Worm (Caenorhabditis elegans): ENCODE measurements around the gene C09G5.13.

C09G5.13 gene

ce11 chrII:10694713-10695112 lies 22.5 kb upstream of the C09G5.13 start, which contains the start of gene lgc-57:
Gene lgc-57 (plus strand): TSS chrII:10695013.
- TF ChIP-seq spr-3 (GFP tag; optimal IDR thresholded peaks at IDR 0.05), result no peak
- no peak for TF ChIP-seq vab-7 (GFP tag; IDR thresholded peaks at IDR 0.05)
- no peak for TF ChIP-seq attf-4 (tag; optimal IDR thresholded peaks at IDR 0.05)
- no peak for TF ChIP-seq unc-130 (GFP tag; optimal IDR thresholded peaks at IDR 0.05)
- TF ChIP-seq zip-11 (GFP tag; IDR thresholded peaks at IDR 0.05), result no peak
- TF ChIP-seq hlh-30 (tag; optimal IDR thresholded peaks at IDR 0.05; ENCODE audit: insufficient read depth), result no peak
- TF ChIP-seq aha-1 (tag), result no peak
- no peak for TF ChIP-seq lin-38 (GFP tag; IDR thresholded peaks at IDR 0.05)
- no peak for TF ChIP-seq mdl-1 (tag; optimal IDR thresholded peaks at IDR 0.05)
- no peak for TF ChIP-seq ctbp-1 (GFP tag; IDR thresholded peaks at IDR 0.05)
- TF ChIP-seq rbr-2 (tag; optimal IDR thresholded peaks at IDR 0.05), result no peak

DNA sequence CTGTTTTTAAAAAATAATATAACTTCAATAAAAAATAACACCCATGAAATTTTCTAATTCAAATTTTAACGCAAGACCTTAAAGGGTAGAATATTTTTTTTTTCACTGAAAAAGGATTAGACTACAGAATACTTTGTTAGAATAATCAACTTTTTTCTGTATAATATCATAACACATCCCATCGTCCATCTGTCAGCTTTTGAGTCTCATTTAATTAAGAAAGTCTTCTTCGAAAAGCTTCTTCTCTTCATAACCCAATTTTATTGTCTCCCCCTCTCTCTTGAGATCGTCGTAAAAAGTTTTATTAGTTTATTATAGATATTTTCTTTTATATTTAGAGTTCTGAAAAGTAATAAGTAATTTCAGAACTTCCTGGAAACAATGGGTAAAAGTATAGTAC lies 21.2 kb upstream of the C09G5.13 start:
- no peak for TF ChIP-seq daf-8 (GFP tag; IDR thresholded peaks at IDR 0.05)
- TF ChIP-seq zag-1 (tag; optimal IDR thresholded peaks at IDR 0.05), result no peak
- TF ChIP-seq lin-39 (tag; optimal IDR thresholded peaks at IDR 0.05), result no peak
- no peak for TF ChIP-seq rbr-2 (tag; optimal IDR thresholded peaks at IDR 0.05)
- peak; percentile 60 for TF ChIP-seq ces-1 (GFP tag; optimal IDR thresholded peaks at IDR 0.05)

DNA sequence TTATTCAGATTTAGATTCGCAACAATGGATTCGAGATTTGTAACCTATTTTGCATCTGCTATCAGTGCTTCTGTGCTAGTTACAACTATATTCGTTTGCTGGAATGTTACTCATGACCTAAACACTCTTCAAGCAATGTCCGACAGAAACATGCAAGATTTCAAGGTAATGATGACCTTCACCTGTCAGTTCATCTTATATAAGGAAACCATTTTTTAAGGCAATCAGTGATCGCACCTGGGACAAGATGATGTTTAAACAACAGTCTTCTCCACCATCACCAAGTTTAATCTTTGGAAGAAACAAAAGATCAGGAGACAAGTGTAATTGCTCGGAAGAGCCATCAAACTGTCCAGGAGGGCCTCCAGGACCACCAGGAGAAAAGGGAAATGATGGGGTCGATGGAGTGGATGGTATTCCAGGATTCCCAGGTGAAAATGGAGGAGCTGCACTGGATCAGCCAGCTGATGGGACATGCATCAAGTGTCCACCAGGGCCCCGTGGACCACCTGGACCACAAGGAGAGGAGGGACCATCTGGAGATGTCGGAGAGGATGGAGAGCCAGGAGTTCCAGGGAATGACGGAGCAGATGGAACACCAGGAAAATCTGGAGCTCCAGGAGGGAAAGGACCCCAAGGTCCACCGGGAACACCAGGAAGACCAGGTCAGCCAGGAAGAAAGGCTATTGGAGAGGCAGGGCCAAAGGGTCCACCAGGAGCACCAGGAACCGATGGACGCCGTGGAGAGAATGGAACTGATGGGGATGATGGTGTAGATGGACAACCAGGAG lies 13.4 kb upstream of the C09G5.13 start, which contains the start of gene col-79:
col-79 (plus strand) TSS at position 20 of the 791 bp plus-strand sequence.
- TF ChIP-seq dve-1 (tag; optimal IDR thresholded peaks at IDR 0.05; ENCODE audit: insufficient read depth) (no peak), daf-19 (GFP tag; conservative IDR thresholded peaks at IDR 0.05) (no peak), lir-3 (tag; optimal IDR thresholded peaks at IDR 0.05) (no peak), F37D6.2 (tag; optimal IDR thresholded peaks at IDR 0.05) (no peak), pqm-1 (tag; optimal IDR thresholded peaks at IDR 0.05) (no peak), nhr-237 (tag; optimal IDR thresholded peaks at IDR 0.05) (no peak), unc-62 (GFP tag; optimal IDR thresholded peaks at IDR 0.05 in 1 of 2) (peak in 1 of 2 experiments; percentile 82), unc-62 (tag; optimal IDR thresholded peaks at IDR 0.05) (no peak), set-16 (GFP tag; IDR thresholded peaks at IDR 0.05) (peak; percentile 91), D1046.2 (GFP tag; IDR thresholded peaks at IDR 0.05) (0 out of 2 replicates have a peak, but pooled peaks have one; percentile 10), lin-38 (GFP tag; IDR thresholded peaks at IDR 0.05) (no peak), T26A8.4 (GFP tag; IDR thresholded peaks at IDR 0.05) (no peak), cey-2 (tag; optimal IDR thresholded peaks at IDR 0.05; ENCODE audit: borderline replicate concordance, insufficient read depth) (no peak), snpc-1.2 (GFP tag; IDR thresholded peaks at IDR 0.05) (no peak), daf-16 (GFP tag; optimal IDR thresholded peaks at IDR 0.05) (no peak), daf-16 (tag; optimal IDR thresholded peaks at IDR 0.05) (no peak), spr-1 (tag; optimal IDR thresholded peaks at IDR 0.05) (no peak), nhr-77 (tag; optimal IDR thresholded peaks at IDR 0.05) (no peak), mxl-3 (GFP tag; optimal IDR thresholded peaks at IDR 0.05) (no peak), skn-1 (tag; optimal IDR thresholded peaks at IDR 0.05) (no peak), daf-12 (tag; optimal IDR thresholded peaks at IDR 0.05) (no peak), F26F4.8 (GFP tag; conservative IDR thresholded peaks at IDR 0.05) (no peak), nhr-28 (tag; optimal IDR thresholded peaks at IDR 0.05) (no peak)

All from whole organism, L4 larva.